Worm (Caenorhabditis elegans) whole organism, early embryonic: ENCODE results near the gene Y66A7A.4.

Experiments
- B0310.2 ChIP-seq: sonication (generic microtip); optimal IDR thresholded peaks from 2 replicates; lab custom pipeline; 2016; ENCODE audit warnings: mild to moderate bottlenecking, missing genetic modification characterization, missing compliant biosample characterization
- F13C5.2 ChIP-seq: sonication (generic microtip); optimal IDR thresholded peaks from 2 replicates; lab custom pipeline; 2017; ENCODE audit warnings: mild to moderate bottlenecking, missing genetic modification characterization, inconsistent platforms, missing compliant biosample characterization
- ama-1 ChIP-seq: fragments of 150-350 bp; optimal IDR thresholded peaks from 2 replicates; lab custom pipeline; 2014
- ets-7 ChIP-seq: sonication (generic microtip); optimal IDR thresholded peaks from 2 replicates; lab custom pipeline; 2016; ENCODE audit warnings: missing genotype, missing genetic modification characterization, missing compliant biosample characterization
- flt-1 ChIP-seq: fragments of 200-800 bp; sonication (Bioruptor generic); IDR thresholded peaks from 2 replicates; pipeline ENCODE4 v1.3.6; 2022; ENCODE audit warnings: missing genetic modification characterization, missing compliant biosample characterization
- hmg-4 ChIP-seq: fragments of 200-800 bp; sonication (Bioruptor generic); optimal IDR thresholded peaks from 2 replicates; lab custom pipeline; 2018; ENCODE audit warnings: mild to moderate bottlenecking, missing genetic modification characterization, missing compliant biosample characterization
- hnd-1 ChIP-seq: sonication (generic microtip); optimal IDR thresholded peaks from 2 replicates; lab custom pipeline; 2016; ENCODE audit warnings: missing genetic modification characterization, missing compliant biosample characterization
- scrt-1 ChIP-seq: fragments of 200-800 bp; sonication (Bioruptor generic); IDR thresholded peaks from 2 replicates; pipeline ENCODE4 v1.3.6; 2022; ENCODE audit warnings: missing genetic modification characterization, missing compliant biosample characterization
- sea-1 ChIP-seq: fragments of 200-800 bp; sonication (Bioruptor generic); conservative IDR thresholded peaks from 2 replicates; pipeline ENCODE4 v1.3.6; 2022; ENCODE audit warnings: missing genetic modification characterization, missing compliant biosample characterization
- tbx-37 ChIP-seq: fragments of 200-800 bp; sonication (Bioruptor generic); conservative IDR thresholded peaks from 2 replicates; pipeline ENCODE4 v1.3.6; 2022; ENCODE audit warnings: missing genetic modification reagents, missing genetic modification characterization, missing compliant biosample characterization
- tra-4 ChIP-seq: sonication (generic microtip); optimal IDR thresholded peaks from 2 replicates; lab custom pipeline; 2017; ENCODE audit warnings: missing genetic modification characterization, missing compliant biosample characterization

DNA sequence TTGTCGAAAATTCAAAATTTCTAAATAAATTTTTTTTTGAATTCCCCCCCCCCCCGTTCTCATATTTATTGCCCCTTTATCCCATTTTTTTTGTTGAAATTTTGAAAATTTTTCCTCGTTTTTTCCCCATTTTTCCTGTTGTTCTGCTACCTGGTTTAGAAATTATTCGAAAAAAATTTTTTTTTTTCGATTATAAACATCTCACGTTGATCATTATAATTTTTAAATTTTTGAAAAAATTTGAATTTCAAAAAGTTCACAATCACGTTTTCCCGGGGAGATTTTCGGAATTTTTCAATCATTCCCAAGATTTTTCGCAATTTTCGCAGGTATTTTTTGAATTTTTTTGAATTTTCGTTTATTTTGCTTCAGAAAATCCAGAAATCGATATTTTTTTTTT is 23.5 kb upstream of the Y66A7A.4 start, which contains the start of gene Y66D12A.3:
- TF ChIP-seq tbx-37 (GFP tag; lab: Robert Waterston, UW) = no peak
- no peak for TF ChIP-seq sea-1 (GFP tag; lab: Robert Waterston, UW)
- TF ChIP-seq B0310.2 (tag; lab: Kevin White, UChicago) = no peak
- TF ChIP-seq flt-1 (GFP tag; lab: Robert Waterston, UW) = no peak
- TF ChIP-seq ama-1 (lab: Kevin White, UChicago) = no peak
- TF ChIP-seq ets-7 (tag; lab: Kevin White, UChicago) = no peak
- no peak for TF ChIP-seq tra-4
- no peak for TF ChIP-seq F13C5.2 (tag; lab: Kevin White, UChicago)
- TF ChIP-seq hmg-4 = no peak
- no peak for TF ChIP-seq hnd-1
- no peak for TF ChIP-seq scrt-1 (GFP tag; lab: Robert Waterston, UW)
